Fruit fly (Drosophila melanogaster): ENCODE results near the gene jp.

jp gene

dm6 chr2L:9598390-9598789 is 31.8 kb upstream of the jp start (continued):
- peak in 1 of 2 experiments; percentile 76 for TF ChIP-seq bsh (GFP tag; optimal IDR thresholded peaks at IDR 0.05)
- TF ChIP-seq Camta (GFP tag; optimal IDR thresholded peaks at IDR 0.05): no peak
- peak; percentile 55 for TF ChIP-seq CG5245 (GFP tag; optimal IDR thresholded peaks at IDR 0.05)
- TF ChIP-seq CG17385 (GFP tag; optimal IDR thresholded peaks at IDR 0.05): peak; percentile 36
- TF ChIP-seq nerfin-1 (tag; optimal IDR thresholded peaks at IDR 0.05): peak; percentile 44
- peak; percentile 80 for TF ChIP-seq CG14667 (GFP tag; IDR thresholded peaks at IDR 0.05)
- no peak for TF ChIP-seq CG15514 (GFP tag; optimal IDR thresholded peaks at IDR 0.05)
- TF ChIP-seq rib (GFP tag; IDR thresholded peaks at IDR 0.05): no peak
- TF ChIP-seq CG17829 (tag; optimal IDR thresholded peaks at IDR 0.05): peak; percentile 84
- peak; percentile 72 for TF ChIP-seq gt (GFP tag; IDR thresholded peaks at IDR 0.05)
- TF ChIP-seq Bgb (GFP tag; IDR thresholded peaks at IDR 0.05; ENCODE audit: partially characterized antibody): no peak
- no peak for TF ChIP-seq grn (GFP tag; optimal IDR thresholded peaks at IDR 0.05)
- peak; percentile 65 for TF ChIP-seq E2f1 (GFP tag; IDR thresholded peaks at IDR 0.05)
- TF ChIP-seq CG6689 (GFP tag; IDR thresholded peaks at IDR 0.05): peak; percentile 77
- peak; percentile 57; the same call in 1 of the 2 replicates for TF ChIP-seq klu (GFP tag; IDR thresholded peaks at IDR 0.05)
- peak; percentile 63 for TF ChIP-seq CoRest (tag; optimal IDR thresholded peaks at IDR 0.05)
- no peak for TF ChIP-seq al (GFP tag; IDR thresholded peaks at IDR 0.05)
- peak; percentile 59 for TF ChIP-seq D19A (tag; optimal IDR thresholded peaks at IDR 0.05)
- TF ChIP-seq Ptx1 (GFP tag; IDR thresholded peaks at IDR 0.05): peak; percentile 66
- no peak for TF ChIP-seq knrl (GFP tag; IDR thresholded peaks at IDR 0.05; ENCODE audit: partially characterized antibody)
- peak; percentile 77 for TF ChIP-seq Rx (GFP tag; IDR thresholded peaks at IDR 0.05)
- TF ChIP-seq twi (tag; optimal IDR thresholded peaks at IDR 0.05): peak; percentile 68
- peak in 1 of 2 experiments; percentile 21 for TF ChIP-seq tll (GFP tag; optimal IDR thresholded peaks at IDR 0.05)
- TF ChIP-seq sim (GFP tag; IDR thresholded peaks at IDR 0.05): peak; percentile 71
- TF ChIP-seq otp (GFP tag; IDR thresholded peaks at IDR 0.05): peak; percentile 88
- TF ChIP-seq bab2 (GFP tag; optimal IDR thresholded peaks at IDR 0.05): peak; percentile 17
- TF ChIP-seq CG18262 (tag; optimal IDR thresholded peaks at IDR 0.05): peak; percentile 85
- peak; percentile 36; the same call in 1 of the 2 replicates for TF ChIP-seq Ada2b (GFP tag; IDR thresholded peaks at IDR 0.05)
- no peak for TF ChIP-seq CG11085 (GFP tag; IDR thresholded peaks at IDR 0.05)
- TF ChIP-seq Antp (GFP tag; optimal IDR thresholded peaks at IDR 0.05): no peak
- TF ChIP-seq zen (tag; optimal IDR thresholded peaks at IDR 0.05): peak; percentile 83
- TF ChIP-seq tin (GFP tag; optimal IDR thresholded peaks at IDR 0.05): peak; percentile 60
- TF ChIP-seq ap (GFP tag; IDR thresholded peaks at IDR 0.05): peak; percentile 43
- TF ChIP-seq CG9437 (GFP tag; optimal IDR thresholded peaks at IDR 0.05): no peak
- TF ChIP-seq sc (optimal IDR thresholded peaks at IDR 0.05): no peak
- TF ChIP-seq sc (GFP tag; optimal IDR thresholded peaks at IDR 0.05): peak; percentile 53
- peak; percentile 65 for TF ChIP-seq ac (GFP tag; optimal IDR thresholded peaks at IDR 0.05)
- no peak for TF ChIP-seq CG3838 (GFP tag; optimal IDR thresholded peaks at IDR 0.05)
- no peak for TF ChIP-seq HmgD (GFP tag; optimal IDR thresholded peaks at IDR 0.05)
- TF ChIP-seq CG6654 (GFP tag; optimal IDR thresholded peaks at IDR 0.05): peak; percentile 6
- TF ChIP-seq Hr78 (GFP tag; optimal IDR thresholded peaks at IDR 0.05): peak in 1 of 2 experiments; percentile 15
- TF ChIP-seq CG4820 (GFP tag; optimal IDR thresholded peaks at IDR 0.05): peak; percentile 71
- peak; percentile 59; the same call in 2 of the 3 replicates for TF ChIP-seq CG14050 (GFP tag; IDR thresholded peaks at IDR 0.05)
- peak; percentile 78 for TF ChIP-seq CG14710 (tag; optimal IDR thresholded peaks at IDR 0.05)
- no peak for TF ChIP-seq mam (GFP tag; optimal IDR thresholded peaks at IDR 0.05)
- TF ChIP-seq CG7556 (GFP tag; optimal IDR thresholded peaks at IDR 0.05): peak; percentile 70
- 0 out of 2 replicates have a peak, but pooled peaks have one; percentile 41 for TF ChIP-seq CG14014 (GFP tag; IDR thresholded peaks at IDR 0.05)
- TF ChIP-seq CG17328 (GFP tag; IDR thresholded peaks at IDR 0.05): peak; percentile 87
- 0 out of 2 replicates have a peak, but pooled peaks have one; percentile 19 for TF ChIP-seq danr (GFP tag; IDR thresholded peaks at IDR 0.05)
- no peak for TF ChIP-seq CG7987 (GFP tag; optimal IDR thresholded peaks at IDR 0.05)
- TF ChIP-seq kni (GFP tag; optimal IDR thresholded peaks at IDR 0.05): no peak

Data from whole organism, embryonic.